Worm (Caenorhabditis elegans) whole organism, L1 larva: ENCODE results near the gene C08H9.18.
A peak's percentile ranks its signal among the peaks of the same experiment; 100 is the strongest.

Source experiments
- C16A3.4 ChIP-seq: fragments of 150-350 bp; optimal IDR thresholded peaks from 2 replicates; lab custom pipeline; 2014; ENCODE audit warnings: missing biosample characterization, missing genetic modification characterization
- C34B4.2 ChIP-seq: sonication (generic microtip); optimal IDR thresholded peaks from 2 replicates; lab custom pipeline; 2017; ENCODE audit warnings: mild to moderate bottlenecking, missing genetic modification characterization, missing compliant biosample characterization
- F16B12.6 ChIP-seq: fragments of 150-350 bp; optimal IDR thresholded peaks from 2 replicates; lab custom pipeline; 2014; ENCODE audit warnings: missing biosample characterization, missing genetic modification characterization
- aha-1 ChIP-seq: fragments of 150-350 bp; optimal IDR thresholded peaks from 2 replicates; lab custom pipeline; 2014; ENCODE audit warnings: missing biosample characterization, missing genetic modification characterization
- aly-2 ChIP-seq: fragments of 150-350 bp; optimal IDR thresholded peaks from 2 replicates; lab custom pipeline; 2014; ENCODE audit warnings: missing biosample characterization, missing genetic modification characterization
- ces-1 ChIP-seq: fragments of 150-350 bp; optimal IDR thresholded peaks from 2 replicates; lab custom pipeline; 2014; ENCODE audit warnings: missing biosample characterization, missing genetic modification reagents, missing genetic modification characterization
- dsc-1 ChIP-seq: sonication (generic microtip); optimal IDR thresholded peaks from 2 replicates; lab custom pipeline; 2016; ENCODE audit warnings: mild to moderate bottlenecking, missing genetic modification characterization, missing compliant biosample characterization
- efl-1 ChIP-seq, 4 experiments: fragments of 150-350 bp; optimal IDR thresholded peaks in 3 of 4; peaks in 1 of 4; 1 replicate in 1 of 4; 2 replicates in 3 of 4; lab custom pipeline; 2014; ENCODE audit warnings: missing biosample characterization in 2 of 4, missing genetic modification characterization in 2 of 4, missing genetic modification reagents in 2 of 4
- fkh-4 ChIP-seq: sonication (generic microtip); optimal IDR thresholded peaks from 2 replicates; lab custom pipeline; 2016; ENCODE audit warnings: missing compliant biosample characterization, missing genetic modification characterization, borderline replicate concordance
- fkh-8 ChIP-seq: sonication (generic microtip); optimal IDR thresholded peaks from 2 replicates; lab custom pipeline; 2016; ENCODE audit warnings: mild to moderate bottlenecking, missing genetic modification characterization, missing compliant biosample characterization
- hlh-4 ChIP-seq: sonication (generic microtip); optimal IDR thresholded peaks from 2 replicates; lab custom pipeline; 2016; ENCODE audit warnings: mild to moderate bottlenecking, missing genetic modification characterization, missing compliant biosample characterization
- irx-1 ChIP-seq: sonication (generic microtip); optimal IDR thresholded peaks from 2 replicates; lab custom pipeline; 2016; ENCODE audit warnings: missing genetic modification characterization, missing compliant biosample characterization
- isw-1 ChIP-seq: fragments of 200-800 bp; sonication (Bioruptor generic); IDR thresholded peaks from 2 replicates; pipeline ENCODE4 v1.3.6; 2022; ENCODE audit warnings: missing genetic modification characterization, missing compliant biosample characterization
- lin-13 ChIP-seq: fragments of 150-350 bp; optimal IDR thresholded peaks from 2 replicates; lab custom pipeline; 2014; ENCODE audit warnings: missing biosample characterization, missing genetic modification reagents, missing genetic modification characterization
- lin-15B ChIP-seq: fragments of 150-350 bp; sonication (generic microtip); optimal IDR thresholded peaks from 3 replicates; lab custom pipeline; 2014; ENCODE audit warnings: missing biosample characterization, missing genetic modification characterization
- lin-39 ChIP-seq: fragments of 150-350 bp; optimal IDR thresholded peaks from 2 replicates; lab custom pipeline; 2014; ENCODE audit warnings: missing biosample characterization, missing genetic modification reagents, missing genetic modification characterization
- lsy-2 ChIP-seq, 2 experiments: fragments of 150-350 bp; optimal IDR thresholded peaks; 2 replicates each; lab custom pipeline; 2014; ENCODE audit warnings: missing biosample characterization in 2 of 2, missing genetic modification characterization in 2 of 2
- mab-9 ChIP-seq: fragments of 200-800 bp; sonication (Bioruptor generic); IDR thresholded peaks from 2 replicates; pipeline ENCODE4 v1.3.6; 2022; ENCODE audit warnings: missing genetic modification reagents, missing genetic modification characterization, missing compliant biosample characterization
- mef-2 ChIP-seq: fragments of 150-350 bp; optimal IDR thresholded peaks from 2 replicates; lab custom pipeline; 2014; ENCODE audit warnings: missing biosample characterization, missing genetic modification characterization
- mep-1 ChIP-seq: fragments of 150-350 bp; optimal IDR thresholded peaks from 2 replicates; lab custom pipeline; 2014; ENCODE audit warnings: missing biosample characterization, missing genetic modification characterization
- nhr-11 ChIP-seq: fragments of 150-350 bp; optimal IDR thresholded peaks from 2 replicates; lab custom pipeline; 2014; ENCODE audit warnings: missing biosample characterization, missing genetic modification characterization
- nhr-12 ChIP-seq: sonication (generic microtip); optimal IDR thresholded peaks from 2 replicates; lab custom pipeline; 2017; ENCODE audit warnings: missing biosample characterization, missing genetic modification characterization
- nhr-71 ChIP-seq: sonication (generic microtip); optimal IDR thresholded peaks from 2 replicates; lab custom pipeline; 2016; ENCODE audit warnings: mild to moderate bottlenecking, missing genetic modification characterization, moderate library complexity, missing compliant biosample characterization
- nhr-77 ChIP-seq: fragments of 150-350 bp; optimal IDR thresholded peaks from 2 replicates; lab custom pipeline; 2014; ENCODE audit warnings: missing biosample characterization, missing genetic modification characterization
- nhr-84 ChIP-seq: sonication (generic microtip); optimal IDR thresholded peaks from 2 replicates; lab custom pipeline; 2017; ENCODE audit warnings: missing biosample characterization, missing genetic modification characterization
- pag-3 ChIP-seq: sonication (generic microtip); optimal IDR thresholded peaks from 2 replicates; lab custom pipeline; 2017; ENCODE audit warnings: missing genetic modification characterization, mild to moderate bottlenecking, missing compliant biosample characterization, antibody characterized with exemption, borderline replicate concordance; ENCODE audit not compliant: insufficient read depth
- rnt-1 ChIP-seq: sonication (generic microtip); optimal IDR thresholded peaks from 2 replicates; lab custom pipeline; 2016; ENCODE audit warnings: mild to moderate bottlenecking, missing genetic modification characterization, moderate library complexity, missing compliant biosample characterization
- sox-4 ChIP-seq: sonication (generic microtip); optimal IDR thresholded peaks from 2 replicates; lab custom pipeline; 2016; ENCODE audit warnings: missing genetic modification characterization, missing compliant biosample characterization
- sup-37 ChIP-seq: fragments of 200-800 bp; sonication (Bioruptor generic); optimal IDR thresholded peaks from 2 replicates; lab custom pipeline; 2018; ENCODE audit warnings: mild to moderate bottlenecking, missing genetic modification characterization, missing compliant biosample characterization
- tbx-2 ChIP-seq: sonication (generic microtip); optimal IDR thresholded peaks from 2 replicates; lab custom pipeline; 2016; ENCODE audit warnings: missing genetic modification characterization, missing compliant biosample characterization
- unc-86 ChIP-seq: sonication (generic microtip); optimal IDR thresholded peaks from 2 replicates; lab custom pipeline; 2016; ENCODE audit warnings: missing genetic modification characterization, missing compliant biosample characterization
- unc-98 ChIP-seq: fragments of 200-800 bp; sonication (Bioruptor generic); IDR thresholded peaks from 2 replicates; pipeline ENCODE4 v1.3.6; 2022; ENCODE audit warnings: missing genetic modification characterization, missing compliant biosample characterization
- xbp-1 ChIP-seq: sonication (generic microtip); optimal IDR thresholded peaks from 2 replicates; lab custom pipeline; 2016; ENCODE audit warnings: missing genetic modification characterization, missing compliant biosample characterization
- zag-1 ChIP-seq: fragments of 150-350 bp; optimal IDR thresholded peaks from 2 replicates; lab custom pipeline; 2014; ENCODE audit warnings: missing biosample characterization, missing genetic modification characterization
- zip-4 ChIP-seq: fragments of 200-800 bp; sonication (Bioruptor generic); optimal IDR thresholded peaks from 2 replicates; lab custom pipeline; 2018; ENCODE audit warnings: mild to moderate bottlenecking, missing genetic modification characterization, moderate library complexity, missing compliant biosample characterization

The C08H9.18 gene

DNA sequence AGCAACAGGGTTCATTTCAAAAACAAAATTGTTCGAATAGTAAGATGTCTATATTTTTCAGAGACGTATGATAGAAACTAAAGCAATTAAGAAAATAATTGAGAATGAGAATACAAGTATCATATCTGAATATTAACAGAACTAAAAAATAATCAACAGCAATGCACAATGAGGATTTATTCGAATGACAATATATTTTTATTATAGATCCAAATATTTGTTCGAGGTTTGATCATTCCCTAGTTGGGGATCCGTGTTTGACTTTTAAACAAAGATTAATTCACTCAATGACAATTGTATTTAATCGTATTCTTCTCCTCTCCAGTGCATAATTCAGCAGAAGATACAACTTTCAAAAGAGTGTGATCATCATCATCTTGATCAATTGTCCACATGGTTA, at the start of gene C08H9.18:
TSS of gene C08H9.18 (minus strand) at position 101 of the 400 bp plus-strand sequence.
- TF ChIP-seq mep-1 (tag; lab: Kevin White, UChicago) (no peak), lin-39 (tag; lab: Kevin White, UChicago) (no peak), irx-1 (no peak), tbx-2 (tag; lab: Kevin White, UChicago) (no peak), lin-13 (GFP tag; lab: Kevin White, UChicago) (no peak), xbp-1 (no peak), mef-2 (no peak), sox-4 (no peak), rnt-1 (no peak), lsy-2 (tag; optimal IDR thresholded peaks at IDR 0.05; lab: Kevin White, UChicago) (no peak), dsc-1 (no peak), fkh-4 (tag; lab: Kevin White, UChicago) (no peak), pag-3 (no peak)

DNA sequence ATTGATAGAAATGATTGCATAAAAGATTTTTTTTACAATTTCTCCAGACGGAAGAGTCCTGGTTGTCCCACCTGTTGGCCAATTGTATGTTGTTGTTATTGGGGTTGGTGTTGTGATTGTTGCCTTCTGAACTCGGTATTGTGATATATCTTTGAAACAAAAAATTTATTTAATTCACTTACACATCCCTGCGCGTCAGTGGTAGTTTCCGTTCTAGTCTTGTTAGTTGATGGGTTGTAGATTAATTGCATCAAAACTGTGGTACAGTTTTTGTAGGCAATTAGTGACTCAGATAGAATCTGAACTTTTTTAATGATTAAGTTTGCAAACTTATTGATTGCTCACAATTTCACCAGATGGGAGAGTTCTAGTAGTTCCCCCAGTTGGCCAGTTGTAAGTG, 42.4 kb upstream of the C08H9.18 start:
- no peak for TF ChIP-seq hlh-4 (tag; lab: Kevin White, UChicago)
- no peak for TF ChIP-seq F16B12.6 (tag; lab: Kevin White, UChicago)
- TF ChIP-seq unc-86 (tag; lab: Kevin White, UChicago): no peak
- TF ChIP-seq efl-1 (optimal IDR thresholded peaks at IDR 0.05; lab: Kevin White, UChicago): no peak
- TF ChIP-seq efl-1 (GFP tag; optimal IDR thresholded peaks at IDR 0.05 in 1 of 2; lab: Kevin White, UChicago): peak in 1 of 2 experiments; percentile 62
- TF ChIP-seq mab-9: no peak
- TF ChIP-seq mef-2: no peak
- no peak for TF ChIP-seq nhr-12 (tag; lab: Kevin White, UChicago)
- TF ChIP-seq C34B4.2: no peak

DNA sequence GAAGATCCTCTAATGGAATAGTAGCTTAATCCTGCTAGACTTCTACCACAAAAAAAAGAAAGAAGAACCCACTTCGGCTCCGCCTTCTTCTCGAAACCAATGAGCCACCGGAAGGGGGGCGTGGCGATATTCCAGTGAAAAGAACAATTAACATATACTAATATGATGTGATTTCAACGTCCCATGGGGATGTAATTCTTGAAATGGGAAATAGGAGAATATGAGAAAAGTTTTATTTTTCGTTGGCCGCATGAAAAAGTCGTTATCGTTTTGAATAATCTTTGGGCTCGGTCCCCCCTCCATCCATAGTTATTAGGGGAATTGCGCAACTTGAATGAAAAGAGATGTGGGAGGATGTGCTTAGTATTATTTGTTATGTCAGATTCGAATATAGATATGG, 38.2 kb upstream of the C08H9.18 start, which contains the start of gene unc-4:
TSS of gene unc-4 (minus strand) at position 101 of the 400 bp plus-strand sequence.
- TF ChIP-seq nhr-77 (tag; lab: Kevin White, UChicago): no peak
- no peak for TF ChIP-seq ces-1 (GFP tag; lab: Kevin White, UChicago)
- TF ChIP-seq C34B4.2: no peak
- no peak for TF ChIP-seq isw-1 (GFP tag; lab: Robert Waterston, UW)
- TF ChIP-seq aha-1 (tag; lab: Kevin White, UChicago): no peak
- TF ChIP-seq zag-1 (tag; lab: Kevin White, UChicago): no peak
- TF ChIP-seq lin-15B (tag; lab: Kevin White, UChicago): no peak

DNA sequence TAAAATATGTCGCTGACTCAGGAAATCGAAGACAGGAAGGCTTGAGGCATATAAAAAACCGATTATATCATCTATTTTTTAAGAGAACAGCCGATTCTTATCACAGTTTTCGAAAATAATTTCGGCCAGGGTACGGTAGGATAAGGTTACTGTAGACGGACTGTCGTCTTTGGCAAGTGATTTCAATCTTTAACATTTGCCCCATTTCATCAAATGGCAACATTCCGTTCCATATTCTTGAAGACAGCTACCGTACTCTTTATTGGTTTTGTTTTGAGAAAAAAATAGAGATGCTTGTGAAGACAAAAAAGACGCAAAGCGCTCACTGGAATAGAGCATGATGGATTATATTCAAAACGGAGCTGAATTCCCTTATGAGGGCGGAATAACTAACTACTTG, 36.7 kb upstream of the C08H9.18 start:
- TF ChIP-seq nhr-84 (tag; lab: Kevin White, UChicago): no peak
- TF ChIP-seq C34B4.2: no peak
- TF ChIP-seq zip-4 (GFP tag; lab: Kevin White, UChicago): no peak
- no peak for TF ChIP-seq C16A3.4 (tag; lab: Kevin White, UChicago)
- no peak for TF ChIP-seq F16B12.6 (tag; lab: Kevin White, UChicago)
- no peak for TF ChIP-seq fkh-8
- no peak for TF ChIP-seq unc-98 (GFP tag; lab: Robert Waterston, UW)
- TF ChIP-seq nhr-11 (tag; lab: Kevin White, UChicago): no peak
- TF ChIP-seq lin-15B (tag; lab: Kevin White, UChicago): no peak
- TF ChIP-seq sup-37 (GFP tag; lab: Kevin White, UChicago): no peak
- TF ChIP-seq, all 84 proteins: peak for 0

DNA sequence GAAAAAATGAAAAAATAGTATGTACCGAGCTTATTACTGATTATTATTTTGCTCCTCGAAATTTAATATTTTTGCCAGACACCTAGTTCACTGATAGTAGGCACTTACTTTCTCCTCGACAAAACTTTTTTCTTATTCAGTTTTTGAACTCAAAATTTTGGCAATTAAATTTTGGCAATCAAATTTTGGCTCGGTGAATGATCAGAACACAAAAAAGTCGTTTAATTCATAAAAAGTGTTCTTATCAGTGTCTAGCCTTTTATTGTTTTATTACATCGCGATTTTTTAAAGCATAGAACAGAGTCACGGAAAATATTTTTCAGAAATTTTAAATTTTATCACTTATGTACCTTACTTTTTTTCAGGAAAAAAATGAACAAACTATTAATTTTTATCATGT, 33.1 kb upstream of the C08H9.18 start:
- TF ChIP-seq xbp-1 (no peak), nhr-77 (tag; lab: Kevin White, UChicago) (no peak), nhr-71 (tag; lab: Kevin White, UChicago) (no peak), aly-2 (tag; lab: Kevin White, UChicago) (no peak), mep-1 (tag; lab: Kevin White, UChicago) (no peak), C16A3.4 (tag; lab: Kevin White, UChicago) (no peak), unc-98 (GFP tag; lab: Robert Waterston, UW) (no peak), nhr-12 (tag; lab: Kevin White, UChicago) (no peak)
